Worm (Caenorhabditis elegans) whole organism, young adult: ENCODE results near the gene C06A1.3.

Source experiments
- T07F8.4 ChIP-seq: sonication (generic microtip); optimal IDR thresholded peaks from 2 replicates; lab custom pipeline; 2016; ENCODE audit warnings: mild to moderate bottlenecking, missing genetic modification characterization, moderate library complexity, missing compliant biosample characterization
- snpc-3.4 ChIP-seq: sonication (generic microtip); optimal IDR thresholded peaks from 2 replicates; lab custom pipeline; 2017; ENCODE audit warnings: missing genetic modification characterization, mild to moderate bottlenecking, missing compliant biosample characterization, antibody characterized with exemption, moderate library complexity, missing genotype, missing genetic modification reagents
- snpc-4 ChIP-seq, 5 experiments: fragments of 150-350 bp in 1 of 5; sonication (generic microtip) in 4 of 5; optimal IDR thresholded peaks; 2 replicates each; lab custom pipeline; 2014 to 2018; ENCODE audit warnings: missing genetic modification characterization in 5 of 5, missing biosample characterization in 3 of 5, antibody characterized with exemption in 2 of 5, mild to moderate bottlenecking in 2 of 5, missing compliant biosample characterization in 2 of 5, missing genotype in 2 of 5, moderate library complexity in 2 of 5, missing genetic modification reagents in 1 of 5
- unc-62 ChIP-seq: fragments of 150-350 bp; optimal IDR thresholded peaks from 2 replicates; lab custom pipeline; 2014; ENCODE audit warnings: missing biosample characterization, missing genetic modification reagents, missing genetic modification characterization

ce11 chrII:10545213-10545612 lies 26.9 kb upstream of the C06A1.3 start:
- TF ChIP-seq T07F8.4: no peak
- TF ChIP-seq snpc-4 (GFP tag; optimal IDR thresholded peaks at IDR 0.05; lab: Kevin White, UChicago): peak; percentile 42
- TF ChIP-seq snpc-4 (tag; optimal IDR thresholded peaks at IDR 0.05; lab: Kevin White, UChicago): peak in 1 of 4 experiments; percentile 37
- TF ChIP-seq unc-62: no peak
- TF ChIP-seq snpc-3.4 (tag; lab: Kevin White, UChicago): no peak
